Worm (Caenorhabditis elegans): ENCODE data around the gene math-45.

math-45 gene

ce11 chrII:1500286-1500840, 16.9 kb downstream of the math-45 start, which contains the start of gene emc-1 (continued):
- no peak for TF ChIP-seq nhr-20 (tag; optimal IDR thresholded peaks at IDR 0.05)
- TF ChIP-seq fos-1 (tag; optimal IDR thresholded peaks at IDR 0.05) = no peak
- no peak for TF ChIP-seq alr-1 (tag; optimal IDR thresholded peaks at IDR 0.05; ENCODE audit: borderline replicate concordance)
- TF ChIP-seq nhr-47 (tag; optimal IDR thresholded peaks at IDR 0.05) = no peak
- TF ChIP-seq dsc-1 (tag; optimal IDR thresholded peaks at IDR 0.05) = no peak
- TF ChIP-seq egl-27 (tag; optimal IDR thresholded peaks at IDR 0.05) = no peak
- no peak for TF ChIP-seq unc-130 (tag; optimal IDR thresholded peaks at IDR 0.05)
- peak; percentile 63 for TF ChIP-seq nhr-85 (tag)
- TF ChIP-seq F16B12.6 (tag; optimal IDR thresholded peaks at IDR 0.05) = no peak
- TF ChIP-seq efl-1 (optimal IDR thresholded peaks at IDR 0.05) = no peak
- TF ChIP-seq efl-1 (GFP tag; optimal IDR thresholded peaks at IDR 0.05 in 1 of 2) = peak in 1 of 2 experiments; percentile 14
- TF ChIP-seq ceh-8 (GFP tag; optimal IDR thresholded peaks at IDR 0.05) = no peak
- TF ChIP-seq nhr-76 (tag; optimal IDR thresholded peaks at IDR 0.05) = no peak
- TF ChIP-seq ztf-11 (tag; optimal IDR thresholded peaks at IDR 0.05) = no peak
- no peak for TF ChIP-seq nhr-71 (tag; optimal IDR thresholded peaks at IDR 0.05)
- TF ChIP-seq lin-39 (tag; optimal IDR thresholded peaks at IDR 0.05) = no peak
- TF ChIP-seq isw-1 (GFP tag; IDR thresholded peaks at IDR 0.05) = no peak
- no peak for TF ChIP-seq fkh-4 (tag; optimal IDR thresholded peaks at IDR 0.05; ENCODE audit: borderline replicate concordance)
- peak; percentile 76 for TF ChIP-seq ceh-90 (tag; optimal IDR thresholded peaks at IDR 0.05)
- no peak for TF ChIP-seq nhr-237 (tag; optimal IDR thresholded peaks at IDR 0.05)
- TF ChIP-seq pag-3 (tag; optimal IDR thresholded peaks at IDR 0.05; ENCODE audit: borderline replicate concordance, insufficient read depth) = no peak
- peak; percentile 45 for TF ChIP-seq irx-1 (tag; optimal IDR thresholded peaks at IDR 0.05)
- peak; percentile 8 for TF ChIP-seq nhr-90 (tag; optimal IDR thresholded peaks at IDR 0.05; ENCODE audit: poor library complexity)
- TF ChIP-seq nhr-84 (tag; optimal IDR thresholded peaks at IDR 0.05) = no peak
- TF ChIP-seq rnt-1 (tag; optimal IDR thresholded peaks at IDR 0.05) = peak; percentile 37
- TF ChIP-seq mep-1 (tag; optimal IDR thresholded peaks at IDR 0.05) = peak; percentile 16
- no peak for TF ChIP-seq sox-4 (tag; optimal IDR thresholded peaks at IDR 0.05)
- TF ChIP-seq nhr-77 (tag; optimal IDR thresholded peaks at IDR 0.05) = no peak
- TF ChIP-seq ceh-88 (GFP tag; IDR thresholded peaks at IDR 0.05) = no peak
- TF ChIP-seq aha-1 (tag; optimal IDR thresholded peaks at IDR 0.05) = no peak
- no peak for TF ChIP-seq nhr-11 (tag; optimal IDR thresholded peaks at IDR 0.05)
- TF ChIP-seq nhr-28 (tag; optimal IDR thresholded peaks at IDR 0.05) = no peak
- no peak for TF ChIP-seq tlp-1 (tag; optimal IDR thresholded peaks at IDR 0.05)
- no peak for TF ChIP-seq snu-23 (GFP tag; optimal IDR thresholded peaks at IDR 0.05)
- no peak for TF ChIP-seq pax-3 (tag; optimal IDR thresholded peaks at IDR 0.05)
- TF ChIP-seq sup-37 (GFP tag; optimal IDR thresholded peaks at IDR 0.05) = no peak
- no peak for TF ChIP-seq C16A3.4 (tag; optimal IDR thresholded peaks at IDR 0.05)
- no peak for TF ChIP-seq mef-2 (tag; optimal IDR thresholded peaks at IDR 0.05)
- peak in 1 of 3 experiments; percentile 14 for TF ChIP-seq dpl-1 (GFP tag; optimal IDR thresholded peaks at IDR 0.05)
- TF ChIP-seq lin-15B (tag; optimal IDR thresholded peaks at IDR 0.05) = no peak
- no peak for TF ChIP-seq pqm-1 (tag; optimal IDR thresholded peaks at IDR 0.05)
- TF ChIP-seq elt-2 (tag; optimal IDR thresholded peaks at IDR 0.05) = no peak
- TF ChIP-seq lin-35 (GFP tag; optimal IDR thresholded peaks at IDR 0.05) = no peak
- TF ChIP-seq nhr-19 (GFP tag; conservative IDR thresholded peaks at IDR 0.05) = no peak

ce11 chrII:1490813-1491212, 26.4 kb downstream of the math-45 start:
- TF ChIP-seq ama-1 (optimal IDR thresholded peaks at IDR 0.05) = no peak
- TF ChIP-seq unc-62 (GFP tag; optimal IDR thresholded peaks at IDR 0.05) = no peak
- TF ChIP-seq pag-3 (tag; optimal IDR thresholded peaks at IDR 0.05; ENCODE audit: borderline replicate concordance, insufficient read depth) = no peak
- TF ChIP-seq pax-3 (tag; optimal IDR thresholded peaks at IDR 0.05) = no peak
- TF ChIP-seq dsc-1 (tag; optimal IDR thresholded peaks at IDR 0.05) = no peak
- TF ChIP-seq nhr-90 (tag; optimal IDR thresholded peaks at IDR 0.05; ENCODE audit: poor library complexity) = no peak
- no peak for TF ChIP-seq ceh-8 (GFP tag; optimal IDR thresholded peaks at IDR 0.05)
- TF ChIP-seq unc-98 (GFP tag; IDR thresholded peaks at IDR 0.05) = no peak
- TF ChIP-seq nhr-237 (tag; optimal IDR thresholded peaks at IDR 0.05) = no peak
- TF ChIP-seq pqm-1 (tag; optimal IDR thresholded peaks at IDR 0.05) = no peak
- TF ChIP-seq lsy-2 (tag; optimal IDR thresholded peaks at IDR 0.05) = no peak
- TF ChIP-seq ceh-90 (tag; optimal IDR thresholded peaks at IDR 0.05) = no peak
